Worm (Caenorhabditis elegans) whole organism, L4/young adult: ENCODE results near the gene C46E10.3.

Source experiments
- dao-5 ChIP-seq: sonication (generic microtip); optimal IDR thresholded peaks from 2 replicates; lab custom pipeline; 2016; ENCODE audit warnings: missing genotype, missing genetic modification characterization, moderate library complexity, missing compliant biosample characterization
- him-1 ChIP-seq: sonication (generic microtip); optimal IDR thresholded peaks from 2 replicates; lab custom pipeline; 2016; ENCODE audit warnings: missing genotype, missing genetic modification reagents, missing genetic modification characterization, missing compliant biosample characterization

- TF ChIP-seq him-1 (tag; lab: Kevin White, UChicago): no peak
- TF ChIP-seq dao-5 (tag; lab: Kevin White, UChicago): no peak
Observed at ce11 chrII:3753598-3753997, 32.5 kb downstream of the C46E10.3 start, which contains the start of gene rcd-1.
